Worm (Caenorhabditis elegans) whole organism, early embryonic: ENCODE data around the gene Y8A9A.2.

Experiments
- B0310.2 ChIP-seq: sonication (generic microtip); optimal IDR thresholded peaks from 2 replicates; lab custom pipeline; 2016; ENCODE audit warnings: mild to moderate bottlenecking, missing genetic modification characterization, missing compliant biosample characterization
- F13C5.2 ChIP-seq: sonication (generic microtip); optimal IDR thresholded peaks from 2 replicates; lab custom pipeline; 2017; ENCODE audit warnings: mild to moderate bottlenecking, missing genetic modification characterization, inconsistent platforms, missing compliant biosample characterization
- ama-1 ChIP-seq: fragments of 150-350 bp; optimal IDR thresholded peaks from 2 replicates; lab custom pipeline; 2014
- sea-1 ChIP-seq: fragments of 200-800 bp; sonication (Bioruptor generic); conservative IDR thresholded peaks from 2 replicates; pipeline ENCODE4 v1.3.6; 2022; ENCODE audit warnings: missing genetic modification characterization, missing compliant biosample characterization
- tbx-37 ChIP-seq: fragments of 200-800 bp; sonication (Bioruptor generic); conservative IDR thresholded peaks from 2 replicates; pipeline ENCODE4 v1.3.6; 2022; ENCODE audit warnings: missing genetic modification reagents, missing genetic modification characterization, missing compliant biosample characterization
- tra-4 ChIP-seq: sonication (generic microtip); optimal IDR thresholded peaks from 2 replicates; lab custom pipeline; 2017; ENCODE audit warnings: missing genetic modification characterization, missing compliant biosample characterization

DNA sequence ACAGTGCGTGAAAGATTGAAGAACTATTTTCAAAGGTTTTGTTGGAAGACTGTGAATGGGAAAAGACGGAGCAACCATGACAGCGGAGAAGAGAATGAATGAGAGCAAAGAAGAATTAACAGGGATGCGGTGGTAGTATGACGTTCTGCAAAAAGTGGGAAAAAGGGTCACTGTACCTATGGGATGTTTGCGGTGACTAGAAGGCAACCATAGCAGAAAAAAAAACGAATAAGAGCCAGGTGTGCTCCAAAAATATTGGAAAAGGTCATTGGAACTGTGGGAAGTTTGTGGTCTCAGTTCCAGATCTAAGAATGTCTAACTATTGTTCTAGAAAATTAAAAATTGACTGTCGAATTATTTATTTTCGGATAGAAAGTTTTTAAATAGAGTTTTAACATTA, 46.7 kb upstream of the Y8A9A.2 start, which contains the start of gene fbxb-90:
- TF ChIP-seq ama-1 (lab: Kevin White, UChicago) (no peak), B0310.2 (tag; lab: Kevin White, UChicago) (no peak), F13C5.2 (tag; lab: Kevin White, UChicago) (no peak), tra-4 (no peak), tbx-37 (no peak), sea-1 (GFP tag; lab: Robert Waterston, UW) (no peak)
